Worm (Caenorhabditis elegans): ENCODE results near the gene fbxa-50.

DNA sequence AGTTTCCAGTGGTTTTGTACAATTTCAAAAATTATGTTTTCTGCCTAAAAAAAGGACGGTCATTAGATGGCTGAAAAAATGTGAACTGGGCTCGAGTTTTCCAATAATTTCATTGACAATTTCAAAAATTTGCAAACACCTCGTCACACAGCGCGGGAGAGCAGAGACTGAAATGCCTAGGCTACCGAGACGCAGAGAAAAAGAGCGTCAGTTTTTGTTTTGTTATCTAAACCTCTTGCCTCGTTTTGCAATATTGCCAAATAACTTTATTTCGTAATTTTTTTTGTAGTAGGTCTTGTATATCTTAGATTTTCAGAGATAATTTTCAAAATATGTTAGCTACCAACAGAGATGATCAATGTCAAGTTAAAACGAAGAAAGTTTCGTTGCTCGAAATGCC lies 45.1 kb downstream of the fbxa-50 start, which contains the start of gene fbxa-63:
- TF ChIP-seq K02D7.2 (tag; optimal IDR thresholded peaks at IDR 0.05): no peak
- no peak for TF ChIP-seq zip-5 (tag; optimal IDR thresholded peaks at IDR 0.05)
- no peak for TF ChIP-seq che-1 (tag; optimal IDR thresholded peaks at IDR 0.05)
- TF ChIP-seq unc-3 (GFP tag; conservative IDR thresholded peaks at IDR 0.05): no peak
- no peak for TF ChIP-seq unc-3 (tag; optimal IDR thresholded peaks at IDR 0.05)
- TF ChIP-seq C08G9.2 (tag; optimal IDR thresholded peaks at IDR 0.05): no peak
- no peak for TF ChIP-seq syd-9 (tag; optimal IDR thresholded peaks at IDR 0.05)
- no peak for TF ChIP-seq eyg-1 (tag; optimal IDR thresholded peaks at IDR 0.05)
- TF ChIP-seq tbx-7 (tag; optimal IDR thresholded peaks at IDR 0.05): no peak
- no peak for TF ChIP-seq nhr-11 (tag; optimal IDR thresholded peaks at IDR 0.05)
- no peak for TF ChIP-seq F13H6.1 (tag; optimal IDR thresholded peaks at IDR 0.05)
- TF ChIP-seq Y22D7AL.16 (tag; optimal IDR thresholded peaks at IDR 0.05): no peak
- no peak for TF ChIP-seq pax-1 (tag; optimal IDR thresholded peaks at IDR 0.05)
- no peak for TF ChIP-seq fkh-10 (GFP tag; optimal IDR thresholded peaks at IDR 0.05)
- TF ChIP-seq C38D4.7 (GFP tag; optimal IDR thresholded peaks at IDR 0.05): no peak

All from whole organism, late embryonic.